Worm (Caenorhabditis elegans) whole organism, L1 larva: ENCODE results near the gene rpl-10.

Experiments used
- nhr-76 ChIP-seq: sonication (generic microtip); optimal IDR thresholded peaks from 2 replicates; lab custom pipeline; 2017; ENCODE audit warnings: missing biosample characterization, missing genetic modification characterization
- zip-4 ChIP-seq: fragments of 200-800 bp; sonication (Bioruptor generic); optimal IDR thresholded peaks from 2 replicates; lab custom pipeline; 2018; ENCODE audit warnings: mild to moderate bottlenecking, missing genetic modification characterization, moderate library complexity, missing compliant biosample characterization

ce11 chrII:8099212-8099784 lies 44.4 kb upstream of the rpl-10 start:
- TF ChIP-seq nhr-76, result no peak
- TF ChIP-seq zip-4, result no peak
